Worm (Caenorhabditis elegans): Measurements from ENCODE around the gene nrx-1.

Gene nrx-1

DNA sequence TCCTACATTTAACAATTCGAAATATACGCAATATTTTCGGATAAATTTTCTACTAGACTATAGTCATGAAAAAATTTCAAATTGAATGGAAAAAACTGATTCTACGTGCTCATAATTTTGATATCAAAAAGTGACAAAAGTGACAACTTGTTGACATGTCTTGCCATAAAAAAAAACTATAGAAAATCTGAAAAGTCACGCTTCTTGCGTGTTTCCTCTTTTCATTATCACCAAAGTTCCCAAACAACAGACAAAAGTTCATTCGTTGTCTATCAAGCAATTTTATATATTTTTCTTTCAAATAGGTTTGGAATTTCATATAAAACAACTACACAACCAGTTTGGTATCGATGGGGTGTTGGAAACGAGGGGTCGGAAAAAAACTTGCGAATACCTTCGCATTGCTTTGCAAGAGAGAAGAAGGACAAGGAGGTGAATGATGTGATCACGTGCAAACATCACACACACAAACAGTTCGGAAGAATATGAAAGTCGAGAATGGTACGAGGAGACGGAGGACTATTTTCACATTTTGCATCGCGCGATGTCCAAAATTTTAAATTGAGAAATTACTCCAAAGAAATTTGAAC is 34.3 kb downstream of the nrx-1 start:
- TF ChIP-seq pqm-1 (tag; optimal IDR thresholded peaks at IDR 0.05) (no peak), nhr-23 (tag; optimal IDR thresholded peaks at IDR 0.05) (peak; percentile 26), elt-2 (tag; optimal IDR thresholded peaks at IDR 0.05) (peak; percentile 53), pha-4 (tag; optimal IDR thresholded peaks at IDR 0.05) (peak; percentile 22), nhr-25 (tag; optimal IDR thresholded peaks at IDR 0.05) (peak; percentile 40), ama-1 (optimal IDR thresholded peaks at IDR 0.05) (no peak), nhr-43 (tag; optimal IDR thresholded peaks at IDR 0.05; ENCODE audit: poor library complexity, severe bottlenecking) (peak; percentile 32), tbx-2 (tag; optimal IDR thresholded peaks at IDR 0.05) (no peak), lin-39 (tag; optimal IDR thresholded peaks at IDR 0.05) (no peak)

DNA sequence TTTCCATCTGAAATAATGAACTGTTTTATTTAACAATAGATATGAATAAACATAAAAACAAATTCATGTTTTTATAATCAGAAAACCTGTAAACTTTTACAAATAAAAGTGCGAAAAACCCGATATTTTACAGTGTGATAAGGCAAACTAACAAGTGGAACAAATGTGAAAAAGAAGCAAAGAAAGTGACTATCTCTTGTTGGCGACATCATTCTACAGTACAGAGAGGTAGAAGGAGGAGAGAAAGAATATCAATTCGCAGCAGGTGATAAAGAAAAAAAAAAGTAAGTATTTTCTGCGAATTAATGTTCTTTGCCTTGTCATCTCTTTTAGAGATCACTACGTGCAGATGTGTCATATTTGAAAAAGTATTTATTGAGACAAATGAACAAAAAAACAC is 35.0 kb downstream of the nrx-1 start:
- TF ChIP-seq mdl-1 (tag; optimal IDR thresholded peaks at IDR 0.05) (peak; percentile 33), elt-2 (tag; optimal IDR thresholded peaks at IDR 0.05) (peak; percentile 72), nhr-23 (tag; optimal IDR thresholded peaks at IDR 0.05) (peak; percentile 32), R02D3.7 (tag; optimal IDR thresholded peaks at IDR 0.05) (no peak), ZK546.5 (tag; optimal IDR thresholded peaks at IDR 0.05) (no peak), pqm-1 (tag; optimal IDR thresholded peaks at IDR 0.05) (peak; percentile 88), elt-3 (tag; optimal IDR thresholded peaks at IDR 0.05) (peak in 2 of 3 experiments; percentile 44 to 46), nhr-43 (tag; optimal IDR thresholded peaks at IDR 0.05; ENCODE audit: poor library complexity, severe bottlenecking) (peak; percentile 35), nhr-25 (tag; optimal IDR thresholded peaks at IDR 0.05) (peak; percentile 33)

ce11 chrV:10860526-10861037 is 35.8 kb downstream of the nrx-1 start:
- TF ChIP-seq unc-62 (GFP tag; optimal IDR thresholded peaks at IDR 0.05) = peak; percentile 69
- no peak for TF ChIP-seq skn-1 (tag; optimal IDR thresholded peaks at IDR 0.05)
- TF ChIP-seq elt-1 (tag; optimal IDR thresholded peaks at IDR 0.05) = peak; percentile 65
- peak; percentile 20 for TF ChIP-seq nhr-25 (tag; optimal IDR thresholded peaks at IDR 0.05)

DNA sequence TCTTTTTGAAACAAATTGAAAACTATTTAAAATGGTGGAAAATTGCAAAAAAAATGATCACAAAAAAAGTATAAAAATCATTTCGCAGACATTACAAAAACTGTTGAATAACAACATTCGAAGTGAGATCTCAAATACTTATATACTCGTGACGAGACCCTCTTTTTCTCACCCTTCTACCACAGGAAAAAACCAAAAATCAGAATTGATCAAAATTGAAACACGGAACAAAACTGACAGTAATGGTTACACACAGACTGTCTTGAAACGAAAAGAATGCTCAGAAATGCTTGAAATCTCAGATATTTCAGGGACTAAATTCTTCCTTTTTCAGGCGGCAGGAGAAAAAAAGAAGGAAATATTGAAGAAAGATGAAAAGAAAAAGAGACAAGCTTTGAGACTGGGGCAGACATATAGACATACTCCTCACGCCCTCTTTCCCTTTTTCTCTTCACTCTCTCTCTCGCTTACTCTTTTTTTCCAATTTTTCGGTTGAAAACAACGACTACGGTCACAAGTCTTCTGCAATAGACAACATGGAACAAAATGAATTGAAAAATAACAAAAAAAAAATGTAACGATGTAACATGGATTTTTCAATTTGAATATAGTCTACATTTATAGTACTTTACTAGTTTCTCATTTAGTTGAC is 36.9 kb downstream of the nrx-1 start:
- TF ChIP-seq fkh-10 (GFP tag; optimal IDR thresholded peaks at IDR 0.05) (no peak), hmg-11 (tag; optimal IDR thresholded peaks at IDR 0.05) (peak; percentile 4), elt-2 (tag; optimal IDR thresholded peaks at IDR 0.05) (peak; percentile 10), ceh-28 (tag; optimal IDR thresholded peaks at IDR 0.05) (no peak), nfya-1 (tag; optimal IDR thresholded peaks at IDR 0.05; ENCODE audit: insufficient read depth) (peak; percentile 54), snpc-4 (tag; optimal IDR thresholded peaks at IDR 0.05) (peak; percentile 17), pha-4 (tag; optimal IDR thresholded peaks at IDR 0.05) (peak; percentile 51)

- no peak for TF ChIP-seq nhr-23 (tag; optimal IDR thresholded peaks at IDR 0.05)
- no peak for TF ChIP-seq jun-1 (tag; optimal IDR thresholded peaks at IDR 0.05)
- TF ChIP-seq pha-4 (tag; optimal IDR thresholded peaks at IDR 0.05) = no peak
- TF ChIP-seq mml-1 (tag; optimal IDR thresholded peaks at IDR 0.05) = no peak
Observed at ce11 chrV:10862457-10863097, 37.8 kb downstream of the nrx-1 start.

DNA sequence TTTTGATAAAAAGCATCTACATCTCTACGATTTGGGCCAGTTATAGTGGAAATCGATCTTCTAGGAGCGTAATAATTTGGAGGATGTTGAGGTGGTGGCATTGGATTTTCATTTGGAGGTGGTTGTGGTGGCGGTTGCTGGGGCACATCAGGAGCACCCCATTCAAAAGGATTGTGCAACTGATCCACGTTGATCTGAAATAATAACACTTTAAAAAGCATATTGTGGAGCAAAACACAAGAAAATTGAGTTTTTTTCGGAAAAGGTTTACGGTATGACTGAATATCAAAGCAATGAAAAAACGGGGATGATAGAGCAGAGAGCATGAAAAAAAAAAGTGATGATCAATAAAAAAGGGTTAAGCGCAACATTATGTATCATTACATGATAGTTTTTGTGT is 40.8 kb downstream of the nrx-1 start, which contains the start of gene saeg-1:
Gene saeg-1, minus strand, starts transcription at position 101 of the 400 bp plus-strand sequence.
- TF ChIP-seq nhr-237 (tag; optimal IDR thresholded peaks at IDR 0.05) (no peak), elt-1 (tag; optimal IDR thresholded peaks at IDR 0.05) (no peak), unc-62 (GFP tag; optimal IDR thresholded peaks at IDR 0.05) (no peak), elt-3 (tag; optimal IDR thresholded peaks at IDR 0.05) (no peak), fos-1 (tag; optimal IDR thresholded peaks at IDR 0.05) (no peak), jun-1 (tag; optimal IDR thresholded peaks at IDR 0.05) (no peak), mdl-1 (tag; optimal IDR thresholded peaks at IDR 0.05) (no peak), elt-2 (tag; optimal IDR thresholded peaks at IDR 0.05) (no peak), aly-2 (tag; optimal IDR thresholded peaks at IDR 0.05) (no peak), nhr-25 (tag; optimal IDR thresholded peaks at IDR 0.05) (no peak)
